Worm (Caenorhabditis elegans): ENCODE measurements around the gene T07D4.5.

- TF ChIP-seq egl-27 (tag; optimal IDR thresholded peaks at IDR 0.05) (no peak), ztf-11 (tag; optimal IDR thresholded peaks at IDR 0.05) (no peak), unc-62 (GFP tag; optimal IDR thresholded peaks at IDR 0.05) (no peak), zag-1 (tag; optimal IDR thresholded peaks at IDR 0.05) (no peak), nhr-12 (tag; optimal IDR thresholded peaks at IDR 0.05) (no peak), fos-1 (tag; optimal IDR thresholded peaks at IDR 0.05) (no peak), blmp-1 (tag; optimal IDR thresholded peaks at IDR 0.05; ENCODE audit: insufficient read depth) (no peak), lin-39 (tag; optimal IDR thresholded peaks at IDR 0.05) (no peak), nhr-11 (tag; optimal IDR thresholded peaks at IDR 0.05) (no peak), mdl-1 (tag; optimal IDR thresholded peaks at IDR 0.05) (no peak), skn-1 (tag; optimal IDR thresholded peaks at IDR 0.05) (no peak)
These were observed 46.6 kb upstream of the T07D4.5 start, which contains the start of gene enol-1 for ce11 chrII:8930763-8931162.

Data from whole organism, L2 larva.